Worm (Caenorhabditis elegans): ENCODE measurements around the gene coh-1.

The coh-1 gene

DNA sequence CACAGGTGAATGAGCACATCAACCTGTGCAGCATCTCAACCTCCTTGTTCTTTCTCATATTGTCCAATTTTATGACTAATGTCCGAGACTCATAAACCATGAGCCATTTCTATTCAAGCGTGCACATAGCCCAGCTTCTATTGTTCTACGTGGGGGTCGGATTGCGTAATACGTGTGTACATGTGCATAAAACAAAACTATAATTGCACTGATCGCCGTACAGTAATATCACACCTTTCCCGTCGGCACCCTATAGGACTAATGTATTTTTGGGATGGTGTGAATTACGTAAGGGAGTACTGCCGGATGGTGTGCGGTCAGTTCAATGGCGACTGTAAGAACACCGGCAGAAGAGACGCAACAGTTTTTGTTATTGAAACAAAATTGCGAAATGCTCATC is 4.9 kb downstream of the coh-1 start:
- peak; percentile 16; the same call in 1 of the 2 replicates for TF ChIP-seq pes-1 (GFP tag; IDR thresholded peaks at IDR 0.05)
- no peak for TF ChIP-seq tbx-11 (GFP tag; IDR thresholded peaks at IDR 0.05)

DNA sequence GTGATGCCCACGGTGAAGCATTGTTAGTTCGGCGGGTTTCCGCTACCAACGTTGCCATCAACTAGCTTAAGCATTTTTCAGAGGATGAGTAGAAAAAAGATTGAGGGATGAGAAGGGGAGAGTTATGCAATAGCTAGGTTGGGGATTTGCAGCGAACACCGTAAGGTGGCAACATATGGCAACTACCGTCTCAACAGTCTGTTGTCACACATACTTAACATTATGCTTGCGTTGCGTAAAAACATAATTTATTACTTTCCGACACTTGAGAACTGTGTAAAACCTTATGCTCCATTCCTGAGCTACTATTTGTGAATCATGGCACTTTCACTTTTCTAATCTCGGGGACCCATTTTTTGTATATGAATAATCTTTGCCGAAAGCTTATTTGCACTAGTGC is 8.1 kb downstream of the coh-1 start:
- TF ChIP-seq aly-1 (tag; optimal IDR thresholded peaks at IDR 0.05): no peak
- TF ChIP-seq scrt-1 (GFP tag; IDR thresholded peaks at IDR 0.05): no peak
- TF ChIP-seq F13C5.2 (tag; optimal IDR thresholded peaks at IDR 0.05): no peak
- TF ChIP-seq tra-4 (tag; optimal IDR thresholded peaks at IDR 0.05): no peak
- TF ChIP-seq pes-1 (GFP tag; IDR thresholded peaks at IDR 0.05): no peak
- TF ChIP-seq ceh-36 (tag; optimal IDR thresholded peaks at IDR 0.05): no peak
- no peak for TF ChIP-seq tbx-11 (GFP tag; IDR thresholded peaks at IDR 0.05)
- no peak for TF ChIP-seq hnd-1 (tag; optimal IDR thresholded peaks at IDR 0.05)
- TF ChIP-seq tbx-37 (GFP tag; conservative IDR thresholded peaks at IDR 0.05): no peak
- no peak for TF ChIP-seq ama-1 (optimal IDR thresholded peaks at IDR 0.05)
- no peak for TF ChIP-seq ceh-13 (GFP tag; optimal IDR thresholded peaks at IDR 0.05)
- TF ChIP-seq ets-7 (tag; optimal IDR thresholded peaks at IDR 0.05): no peak
- no peak for TF ChIP-seq sea-1 (GFP tag; conservative IDR thresholded peaks at IDR 0.05)

DNA sequence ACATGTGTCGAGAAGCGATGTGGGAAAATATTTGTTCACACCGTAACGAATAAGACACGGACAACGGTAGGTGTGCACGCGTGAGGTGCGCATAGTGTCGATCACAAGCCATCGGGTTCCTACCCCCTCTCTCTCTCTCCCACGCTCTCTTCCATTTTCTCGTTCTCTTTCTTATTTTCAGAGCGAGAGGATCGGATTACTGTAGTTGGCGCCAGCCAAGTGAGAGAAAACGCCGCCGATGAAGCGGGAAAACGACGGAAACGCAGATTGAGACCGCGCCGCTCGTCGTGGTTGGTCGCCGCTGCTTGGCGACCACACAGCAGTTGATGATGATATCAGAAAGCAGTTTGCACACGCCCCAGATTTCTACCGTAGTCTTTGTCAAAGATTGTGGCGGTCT is 10.4 kb downstream of the coh-1 start:
- TF ChIP-seq hmg-4 (GFP tag; optimal IDR thresholded peaks at IDR 0.05) (peak; percentile 58), ets-7 (tag; optimal IDR thresholded peaks at IDR 0.05) (no peak), pes-1 (GFP tag; IDR thresholded peaks at IDR 0.05) (no peak)

DNA sequence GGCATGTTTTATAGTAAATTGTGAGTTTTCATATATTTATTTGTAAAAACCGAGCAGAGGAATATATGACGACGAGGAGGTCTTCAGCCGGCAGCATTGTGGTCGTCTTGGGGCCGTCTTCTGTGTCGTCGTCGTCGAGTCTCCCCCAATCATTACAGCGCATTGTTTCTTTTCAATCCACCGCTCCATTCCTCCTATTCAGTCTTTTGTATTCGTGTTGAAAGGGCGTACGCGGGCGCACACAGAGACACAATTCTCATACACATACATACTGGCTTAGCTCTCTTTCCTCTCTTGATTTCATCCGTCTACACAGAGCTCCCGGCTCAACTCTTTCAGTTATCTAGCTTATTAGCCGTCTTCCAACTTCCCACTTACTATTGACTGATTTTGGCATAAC is 11.2 kb downstream of the coh-1 start, which contains the start of gene sox-2:
sox-2 (minus strand) TSS at position 100 of the 400 bp plus-strand sequence.
- no peak for TF ChIP-seq ets-7 (tag; optimal IDR thresholded peaks at IDR 0.05)
- no peak for TF ChIP-seq hmg-4 (GFP tag; optimal IDR thresholded peaks at IDR 0.05)
- no peak for TF ChIP-seq flt-1 (GFP tag; IDR thresholded peaks at IDR 0.05)
- no peak for TF ChIP-seq F13C5.2 (tag; optimal IDR thresholded peaks at IDR 0.05)
- TF ChIP-seq scrt-1 (GFP tag; IDR thresholded peaks at IDR 0.05): no peak
- no peak for TF ChIP-seq B0310.2 (tag; optimal IDR thresholded peaks at IDR 0.05)
- TF ChIP-seq tbx-11 (GFP tag; IDR thresholded peaks at IDR 0.05): no peak
- TF ChIP-seq ama-1 (optimal IDR thresholded peaks at IDR 0.05): no peak

DNA sequence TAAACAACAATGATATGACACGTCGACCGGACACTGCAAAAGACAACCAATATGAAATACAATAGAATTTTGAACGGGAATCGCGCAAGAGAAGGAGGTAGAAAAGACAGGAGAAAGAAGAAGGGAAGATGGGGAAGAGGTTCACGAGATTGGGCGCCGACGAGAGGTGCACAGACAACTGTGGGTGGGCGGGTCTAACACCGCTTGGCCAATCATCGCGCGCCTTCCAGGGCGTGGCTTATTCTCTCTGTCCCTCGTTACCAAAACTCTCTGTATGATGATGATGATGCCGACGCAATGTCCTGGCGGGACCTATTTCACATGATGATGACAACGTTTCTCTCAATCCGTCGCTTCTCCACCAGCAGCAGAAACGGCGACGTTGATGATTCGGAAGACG is 14.3 kb downstream of the coh-1 start:
- TF ChIP-seq hmg-4 (GFP tag; optimal IDR thresholded peaks at IDR 0.05) (peak; percentile 13), scrt-1 (GFP tag; IDR thresholded peaks at IDR 0.05) (0 out of 2 replicates have a peak, but pooled peaks have one; percentile 33), tra-4 (tag; optimal IDR thresholded peaks at IDR 0.05) (no peak), ama-1 (optimal IDR thresholded peaks at IDR 0.05) (no peak), F13C5.2 (tag; optimal IDR thresholded peaks at IDR 0.05) (no peak), ets-7 (tag; optimal IDR thresholded peaks at IDR 0.05) (no peak), aly-1 (tag; optimal IDR thresholded peaks at IDR 0.05) (no peak), flt-1 (GFP tag; IDR thresholded peaks at IDR 0.05) (no peak), ceh-13 (GFP tag; optimal IDR thresholded peaks at IDR 0.05) (no peak), tbx-11 (GFP tag; IDR thresholded peaks at IDR 0.05) (no peak), pes-1 (GFP tag; IDR thresholded peaks at IDR 0.05) (no peak), sea-1 (GFP tag; conservative IDR thresholded peaks at IDR 0.05) (no peak), ceh-36 (tag; optimal IDR thresholded peaks at IDR 0.05) (no peak), hmbx-1 (tag; optimal IDR thresholded peaks at IDR 0.05) (no peak)

DNA sequence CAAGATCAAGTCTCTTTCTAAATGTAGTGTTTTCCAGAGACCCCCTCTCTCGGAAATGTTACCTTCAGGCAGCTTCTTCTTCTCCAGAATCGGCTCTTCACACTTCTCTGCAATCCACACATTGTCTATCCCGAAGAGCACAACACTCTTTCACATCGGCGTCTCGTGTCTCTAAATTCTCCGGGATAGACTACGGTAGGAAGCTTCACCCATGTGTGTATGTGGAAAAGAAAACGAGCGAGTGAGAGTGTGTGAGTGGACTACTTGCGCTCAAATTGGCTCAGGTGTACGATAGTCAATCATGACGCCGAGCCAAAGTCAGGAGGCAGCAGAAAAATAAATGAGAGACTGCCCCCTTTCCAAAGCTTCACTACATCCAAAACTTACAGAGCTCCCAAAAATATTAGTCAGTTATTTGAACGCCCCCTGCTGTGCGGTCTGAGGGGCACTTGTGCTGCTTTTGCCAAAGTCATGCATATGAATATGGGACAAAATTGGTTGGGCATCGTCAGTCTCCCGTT is 17.6 kb downstream of the coh-1 start:
- TF ChIP-seq ceh-36 (tag; optimal IDR thresholded peaks at IDR 0.05) (no peak), ama-1 (optimal IDR thresholded peaks at IDR 0.05) (peak; percentile 10), hmg-4 (GFP tag; optimal IDR thresholded peaks at IDR 0.05) (no peak)

DNA sequence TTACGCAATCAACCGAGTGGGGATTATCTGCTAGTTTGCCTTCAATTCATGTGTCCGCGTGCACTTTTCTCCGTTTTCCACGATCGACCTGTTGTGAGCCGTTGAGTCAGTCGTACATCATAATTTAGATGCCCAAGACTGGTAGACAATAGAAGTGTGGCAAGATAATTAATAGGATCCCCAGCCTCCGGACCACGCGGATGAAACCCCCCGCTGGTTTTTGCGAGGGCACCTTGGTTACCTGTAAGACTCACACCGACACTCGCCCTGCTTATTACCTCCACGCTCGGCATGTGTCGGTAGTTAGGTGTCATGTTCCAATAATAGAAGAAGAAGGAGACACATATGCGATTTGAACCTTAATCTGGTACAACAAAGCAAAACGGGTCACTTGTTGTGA is 18.9 kb downstream of the coh-1 start:
- no peak for TF ChIP-seq tra-4 (tag; optimal IDR thresholded peaks at IDR 0.05)
- no peak for TF ChIP-seq flt-1 (GFP tag; IDR thresholded peaks at IDR 0.05)
- peak; percentile 16 for TF ChIP-seq hmg-4 (GFP tag; optimal IDR thresholded peaks at IDR 0.05)

DNA sequence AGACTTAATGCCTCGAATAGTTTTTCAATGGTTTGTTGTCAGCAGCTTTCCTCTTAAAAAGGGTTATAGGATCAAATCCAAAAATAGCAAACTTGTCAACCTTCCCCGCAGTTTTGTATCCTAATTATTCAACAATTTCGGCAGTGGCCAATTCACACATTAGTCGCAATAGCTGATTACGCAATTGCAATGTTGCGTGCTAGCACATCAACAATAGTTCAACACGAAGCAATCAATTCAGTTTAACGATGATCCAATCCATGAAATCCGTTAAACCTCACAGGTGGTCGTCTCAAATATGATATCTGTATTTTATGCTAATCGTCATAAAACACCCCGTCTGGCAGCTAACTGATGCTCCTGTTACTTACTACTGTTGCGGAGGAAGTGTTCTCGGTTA is 22.2 kb downstream of the coh-1 start:
- no peak for TF ChIP-seq tbx-37 (GFP tag; conservative IDR thresholded peaks at IDR 0.05)
- TF ChIP-seq tbx-11 (GFP tag; IDR thresholded peaks at IDR 0.05): no peak
- TF ChIP-seq pes-1 (GFP tag; IDR thresholded peaks at IDR 0.05): no peak
- no peak for TF ChIP-seq aly-1 (tag; optimal IDR thresholded peaks at IDR 0.05)
- TF ChIP-seq ama-1 (optimal IDR thresholded peaks at IDR 0.05): no peak
- no peak for TF ChIP-seq tra-4 (tag; optimal IDR thresholded peaks at IDR 0.05)
- no peak for TF ChIP-seq ceh-36 (tag; optimal IDR thresholded peaks at IDR 0.05)
- TF ChIP-seq hmbx-1 (tag; optimal IDR thresholded peaks at IDR 0.05): no peak
- no peak for TF ChIP-seq hnd-1 (tag; optimal IDR thresholded peaks at IDR 0.05)
- no peak for TF ChIP-seq B0310.2 (tag; optimal IDR thresholded peaks at IDR 0.05)
- TF ChIP-seq hmg-4 (GFP tag; optimal IDR thresholded peaks at IDR 0.05): no peak
- TF ChIP-seq ets-7 (tag; optimal IDR thresholded peaks at IDR 0.05): no peak
- no peak for TF ChIP-seq ceh-13 (GFP tag; optimal IDR thresholded peaks at IDR 0.05)
- TF ChIP-seq sea-1 (GFP tag; conservative IDR thresholded peaks at IDR 0.05): no peak
- TF ChIP-seq F13C5.2 (tag; optimal IDR thresholded peaks at IDR 0.05): no peak
- TF ChIP-seq flt-1 (GFP tag; IDR thresholded peaks at IDR 0.05): no peak
- TF ChIP-seq scrt-1 (GFP tag; IDR thresholded peaks at IDR 0.05): no peak

DNA sequence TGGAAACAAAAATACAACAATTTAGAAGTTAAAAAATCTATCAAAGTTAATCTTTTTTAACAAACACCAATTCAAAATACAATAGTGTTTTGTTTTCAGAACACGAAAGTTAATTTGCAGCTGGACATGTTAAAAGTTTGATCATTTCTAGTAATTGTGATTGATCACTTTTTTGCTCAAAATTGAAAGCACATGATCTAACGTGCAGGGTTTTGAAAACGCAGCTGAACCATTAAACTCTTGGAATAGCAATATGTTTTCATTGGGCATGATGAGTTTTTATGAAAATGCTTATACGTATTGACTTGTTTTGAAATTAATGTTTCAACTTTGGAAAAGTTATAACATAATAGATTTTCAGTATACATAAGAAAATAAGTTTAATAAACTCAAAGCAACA is 27.5 kb downstream of the coh-1 start:
- TF ChIP-seq flt-1 (GFP tag; IDR thresholded peaks at IDR 0.05): no peak
- no peak for TF ChIP-seq hnd-1 (tag; optimal IDR thresholded peaks at IDR 0.05)
- no peak for TF ChIP-seq ceh-13 (GFP tag; optimal IDR thresholded peaks at IDR 0.05)
- TF ChIP-seq tra-4 (tag; optimal IDR thresholded peaks at IDR 0.05): no peak
- no peak for TF ChIP-seq B0310.2 (tag; optimal IDR thresholded peaks at IDR 0.05)
- no peak for TF ChIP-seq pes-1 (GFP tag; IDR thresholded peaks at IDR 0.05)
- TF ChIP-seq F13C5.2 (tag; optimal IDR thresholded peaks at IDR 0.05): no peak
- no peak for TF ChIP-seq hmg-4 (GFP tag; optimal IDR thresholded peaks at IDR 0.05)
- no peak for TF ChIP-seq ceh-36 (tag; optimal IDR thresholded peaks at IDR 0.05)
